Fruit fly (Drosophila melanogaster) whole organism, embryonic: ENCODE results near the gene GramD1B.

Experiments
- Asciz ChIP-seq: fragments of 200-800 bp; sonication (Bioruptor generic); optimal IDR thresholded peaks from 2 replicates; lab custom pipeline; 2017; ENCODE audit warnings: missing biosample characterization, mild to moderate bottlenecking, missing genetic modification characterization, missing genetic modification reagents
- BEAF-32 ChIP-seq: fragments of 200-800 bp; sonication (Bioruptor generic); optimal IDR thresholded peaks from 3 replicates; lab custom pipeline; 2017; ENCODE audit warnings: missing biosample characterization, missing genetic modification characterization, mild to moderate bottlenecking, moderate library complexity, missing genetic modification reagents
- Bdp1 ChIP-seq: fragments of 200-800 bp; sonication (Bioruptor generic); optimal IDR thresholded peaks from 3 replicates; lab custom pipeline; 2016; ENCODE audit warnings: missing biosample characterization, missing genetic modification characterization
- CG1024 ChIP-seq: fragments of 200-800 bp; sonication (Bioruptor generic); IDR thresholded peaks from 2 replicates; pipeline ENCODE4 v1.3.6; 2022; ENCODE audit warnings: missing biosample characterization, missing genetic modification characterization
- CG10267 ChIP-seq: fragments of 200-800 bp; sonication (Bioruptor generic); optimal IDR thresholded peaks from 2 replicates; lab custom pipeline; 2018; ENCODE audit warnings: missing biosample characterization, mild to moderate bottlenecking, missing genetic modification characterization, moderate library complexity
- CG10654 ChIP-seq: fragments of 200-800 bp; sonication (Bioruptor generic); optimal IDR thresholded peaks from 2 replicates; lab custom pipeline; 2016; ENCODE audit warnings: missing biosample characterization, missing genetic modification characterization
- CG11504 ChIP-seq: fragments of 200-800 bp; sonication (Bioruptor generic); optimal IDR thresholded peaks from 3 replicates; lab custom pipeline; 2019; ENCODE audit warnings: missing biosample characterization, mild to moderate bottlenecking, missing genetic modification characterization, moderate library complexity
- CG14050 ChIP-seq: fragments of 200-800 bp; sonication (Bioruptor generic); IDR thresholded peaks from 3 replicates; pipeline ENCODE4 v1.3.6; 2022; ENCODE audit warnings: missing biosample characterization, missing genetic modification characterization
- CG14965 ChIP-seq: fragments of 200-800 bp; sonication (Bioruptor generic); optimal IDR thresholded peaks from 2 replicates; lab custom pipeline; 2016; ENCODE audit warnings: missing biosample characterization, missing genetic modification characterization, borderline replicate concordance
- CG16815 ChIP-seq: fragments of 200-800 bp; sonication (Bioruptor generic); optimal IDR thresholded peaks from 3 replicates; lab custom pipeline; 2017; ENCODE audit warnings: missing biosample characterization, mild to moderate bottlenecking, missing genetic modification characterization
- CG17186 ChIP-seq: fragments of 200-800 bp; sonication (Bioruptor generic); optimal IDR thresholded peaks from 3 replicates; lab custom pipeline; 2017; ENCODE audit warnings: missing biosample characterization, missing genetic modification reagents, missing genetic modification characterization
- CG2120 ChIP-seq: fragments of 200-800 bp; sonication (Bioruptor generic); optimal IDR thresholded peaks from 3 replicates; lab custom pipeline; 2016; ENCODE audit warnings: missing biosample characterization, missing genetic modification characterization
- CG3065 ChIP-seq: fragments of 200-800 bp; sonication (Bioruptor generic); optimal IDR thresholded peaks from 2 replicates; lab custom pipeline; 2016; ENCODE audit warnings: missing biosample characterization, missing genetic modification characterization
- CG6654 ChIP-seq: fragments of 200-800 bp; sonication (Bioruptor generic); optimal IDR thresholded peaks from 2 replicates; lab custom pipeline; 2017; ENCODE audit warnings: missing biosample characterization, mild to moderate bottlenecking, missing genetic modification characterization
- CG7963 ChIP-seq: fragments of 200-800 bp; sonication (Bioruptor generic); IDR thresholded peaks from 3 replicates; pipeline ENCODE4 v1.3.6; 2022; ENCODE audit warnings: missing biosample characterization, missing genetic modification characterization; ENCODE audit not compliant: partially characterized antibody
- CG7987 ChIP-seq: fragments of 200-800 bp; sonication (Bioruptor generic); optimal IDR thresholded peaks from 2 replicates; lab custom pipeline; 2018; ENCODE audit warnings: missing biosample characterization, mild to moderate bottlenecking, missing genetic modification characterization, moderate library complexity
- CG8281 ChIP-seq: fragments of 200-800 bp; sonication (Bioruptor generic); optimal IDR thresholded peaks from 2 replicates; lab custom pipeline; 2018; ENCODE audit warnings: missing biosample characterization, mild to moderate bottlenecking, missing genetic modification characterization, moderate library complexity
- CG8290 ChIP-seq, 3 experiments: fragments of 200-800 bp; sonication (Bioruptor generic); optimal IDR thresholded peaks; 2 replicates each; lab custom pipeline; 2016 to 2019; ENCODE audit warnings: missing biosample characterization in 3 of 3, missing genetic modification characterization in 3 of 3, mild to moderate bottlenecking in 2 of 3, moderate library complexity in 1 of 3
- CG8765 ChIP-seq: fragments of 200-800 bp; sonication (Bioruptor generic); IDR thresholded peaks from 2 replicates; pipeline ENCODE4 v1.3.6; 2022; ENCODE audit warnings: missing biosample characterization, missing genetic modification characterization
- CG9797 ChIP-seq: fragments of 200-800 bp; sonication (Bioruptor generic); optimal IDR thresholded peaks from 3 replicates; lab custom pipeline; 2018; ENCODE audit warnings: missing biosample characterization, mild to moderate bottlenecking, missing genetic modification characterization
- CoRest ChIP-seq: fragments of 200-800 bp; sonication (Bioruptor generic); optimal IDR thresholded peaks from 3 replicates; lab custom pipeline; 2018; ENCODE audit warnings: missing biosample characterization, mild to moderate bottlenecking, missing genetic modification characterization, moderate library complexity
- Dfd ChIP-seq, 2 experiments: fragments of >200 bp; optimal IDR thresholded peaks; 2 replicates each; lab custom pipeline; 2017; ENCODE audit warnings: missing biosample characterization in 2 of 2, missing genetic modification characterization in 2 of 2
- ERR ChIP-seq: fragments of 200-800 bp; sonication (Bioruptor generic); optimal IDR thresholded peaks from 2 replicates; lab custom pipeline; 2016; ENCODE audit warnings: missing biosample characterization, missing genetic modification characterization
- Fer1 ChIP-seq: fragments of 200-800 bp; sonication (Bioruptor generic); optimal IDR thresholded peaks from 2 replicates; lab custom pipeline; 2017; ENCODE audit warnings: missing biosample characterization, mild to moderate bottlenecking, missing genetic modification characterization
- GATAe ChIP-seq: fragments of 200-800 bp; sonication (Bioruptor generic); conservative IDR thresholded peaks from 2 replicates; pipeline ENCODE4 v1.3.6; 2022; ENCODE audit warnings: missing biosample characterization, missing genetic modification characterization
- H15 ChIP-seq: fragments of 200-800 bp; sonication (Bioruptor generic); IDR thresholded peaks from 3 replicates; pipeline ENCODE4 v1.3.6; 2022; ENCODE audit warnings: missing biosample characterization, missing genetic modification characterization
- Hey ChIP-seq: fragments of 200-800 bp; sonication (Bioruptor generic); optimal IDR thresholded peaks from 3 replicates; lab custom pipeline; 2018; ENCODE audit warnings: missing biosample characterization, mild to moderate bottlenecking, missing genetic modification characterization
- HmgD ChIP-seq: fragments of 200-800 bp; sonication (Bioruptor generic); optimal IDR thresholded peaks from 3 replicates; lab custom pipeline; 2016; ENCODE audit warnings: missing biosample characterization, missing genetic modification characterization
- Lim3 ChIP-seq: fragments of 200-800 bp; sonication (Bioruptor generic); IDR thresholded peaks from 2 replicates; pipeline ENCODE4 v1.3.6; 2022; ENCODE audit warnings: missing biosample characterization, missing genetic modification characterization
- NFAT ChIP-seq: fragments of 200-800 bp; sonication (Bioruptor generic); IDR thresholded peaks from 2 replicates; pipeline ENCODE4 v1.3.6; 2022; ENCODE audit warnings: missing biosample characterization, missing genetic modification characterization
- Neu2 ChIP-seq: fragments of 200-800 bp; sonication (Bioruptor generic); optimal IDR thresholded peaks from 3 replicates; lab custom pipeline; 2016; ENCODE audit warnings: missing biosample characterization, missing genetic modification characterization, borderline replicate concordance
- PHDP ChIP-seq: fragments of 200-800 bp; sonication (Bioruptor generic); optimal IDR thresholded peaks from 3 replicates; lab custom pipeline; 2018; ENCODE audit warnings: missing biosample characterization, mild to moderate bottlenecking, missing genetic modification characterization, moderate library complexity
- Ptx1 ChIP-seq: fragments of 200-800 bp; sonication (Bioruptor generic); IDR thresholded peaks from 2 replicates; pipeline ENCODE4 v1.3.6; 2022; ENCODE audit warnings: missing biosample characterization, missing genetic modification characterization
- Scr ChIP-seq: fragments of 200-800 bp; sonication (Bioruptor generic); IDR thresholded peaks from 2 replicates; pipeline ENCODE4 v1.3.6; 2022; ENCODE audit warnings: missing biosample characterization, missing genetic modification characterization; ENCODE audit not compliant: partially characterized antibody
- Sry-β ChIP-seq: fragments of 200-800 bp; sonication (Bioruptor generic); optimal IDR thresholded peaks from 2 replicates; lab custom pipeline; 2018; ENCODE audit warnings: missing biosample characterization, mild to moderate bottlenecking, missing genetic modification characterization, moderate library complexity
- bigmax ChIP-seq: fragments of 200-800 bp; sonication (Bioruptor generic); optimal IDR thresholded peaks from 2 replicates; lab custom pipeline; 2018; ENCODE audit warnings: missing biosample characterization, mild to moderate bottlenecking, missing genetic modification characterization
- chif ChIP-seq, 2 experiments: fragments of 200-800 bp; sonication (Bioruptor generic); optimal IDR thresholded peaks; 3 replicates each; lab custom pipeline; 2016; ENCODE audit warnings: missing biosample characterization in 2 of 2, missing genetic modification characterization in 2 of 2
- croc ChIP-seq: fragments of 200-800 bp; sonication (Bioruptor generic); conservative IDR thresholded peaks from 3 replicates; pipeline ENCODE4 v1.3.6; 2022; ENCODE audit warnings: missing biosample characterization, missing genetic modification characterization
- dpn ChIP-seq, 2 experiments: fragments of 200-800 bp; sonication (Bioruptor generic); optimal IDR thresholded peaks; 3 replicates each; lab custom pipeline; 2016; ENCODE audit warnings: missing biosample characterization in 2 of 2, missing genetic modification characterization in 2 of 2
- exex ChIP-seq: fragments of 200-800 bp; sonication (Bioruptor generic); optimal IDR thresholded peaks from 4 replicates; lab custom pipeline; 2018; ENCODE audit warnings: missing biosample characterization, mild to moderate bottlenecking, missing genetic modification characterization, moderate library complexity
- grn ChIP-seq: fragments of 200-800 bp; sonication (Bioruptor generic); optimal IDR thresholded peaks from 3 replicates; lab custom pipeline; 2017; ENCODE audit warnings: missing biosample characterization, missing genetic modification characterization
- inv ChIP-seq: fragments of 200-800 bp; sonication (Bioruptor generic); IDR thresholded peaks from 2 replicates; pipeline ENCODE4 v1.3.6; 2022; ENCODE audit warnings: missing biosample characterization, missing genetic modification characterization; ENCODE audit not compliant: partially characterized antibody
- org-1 ChIP-seq: fragments of 200-800 bp; sonication (Bioruptor generic); optimal IDR thresholded peaks from 2 replicates; lab custom pipeline; 2017; ENCODE audit warnings: missing biosample characterization, missing genetic modification characterization
- pros ChIP-seq: fragments of 200-800 bp; sonication (Bioruptor generic); optimal IDR thresholded peaks from 3 replicates; lab custom pipeline; 2019; ENCODE audit warnings: missing biosample characterization, mild to moderate bottlenecking, missing genetic modification characterization, moderate library complexity
- row ChIP-seq: fragments of 200-800 bp; sonication (Bioruptor generic); IDR thresholded peaks from 3 replicates; pipeline ENCODE4 v1.3.6; 2022; ENCODE audit warnings: missing biosample characterization, missing genetic modification characterization
- scrt ChIP-seq: fragments of 200-800 bp; sonication (Bioruptor generic); optimal IDR thresholded peaks from 2 replicates; lab custom pipeline; 2018; ENCODE audit warnings: missing biosample characterization, mild to moderate bottlenecking, missing genetic modification characterization, moderate library complexity
- sens-2 ChIP-seq: fragments of 200-800 bp; sonication (Bioruptor generic); IDR thresholded peaks from 2 replicates; pipeline ENCODE4 v1.3.6; 2022; ENCODE audit warnings: missing biosample characterization, missing genetic modification characterization
- tna ChIP-seq: fragments of 200-800 bp; sonication (Bioruptor generic); IDR thresholded peaks from 2 replicates; pipeline ENCODE4 v1.3.6; 2022; ENCODE audit warnings: missing biosample characterization, missing genetic modification characterization; ENCODE audit not compliant: partially characterized antibody

GramD1B gene

dm6 chr2L:3354642-3355380 is 18.4 kb downstream of the GramD1B start, which contains the start of gene E23 (continued):
- TF ChIP-seq BEAF-32 (GFP tag; lab: Kevin White, UChicago) (peak; percentile 17), croc (peak; percentile 99), bigmax (peak; percentile 48), CG9797 (GFP tag; lab: Kevin White, UChicago) (peak; percentile 56), Bdp1 (GFP tag; lab: Kevin White, UChicago) (peak; percentile 90), org-1 (GFP tag; lab: Kevin White, UChicago) (peak; percentile 99), pros (GFP tag; lab: Kevin White, UChicago) (peak; percentile 80), CG8290 (GFP tag; optimal IDR thresholded peaks at IDR 0.05; lab: Kevin White, UChicago) (peak; percentile 97), CG8290 (tag; optimal IDR thresholded peaks at IDR 0.05; lab: Kevin White, UChicago) (peak; percentile 93 to 94), CG7963 (GFP tag; lab: Robert Waterston, UW) (0 out of 3 replicates have a peak, but pooled peaks have one; percentile 36), Neu2 (GFP tag; lab: Kevin White, UChicago) (peak; percentile 22), CG7987 (GFP tag; lab: Kevin White, UChicago) (peak; percentile 97), CG3065 (peak; percentile 96), Ptx1 (GFP tag; lab: Robert Waterston, UW) (peak; percentile 99), Sry-β (GFP tag; lab: Kevin White, UChicago) (peak; percentile 75), PHDP (peak; percentile 99), inv (GFP tag; lab: Robert Waterston, UW) (no peak), row (GFP tag; lab: Robert Waterston, UW) (peak; percentile 99), CG11504 (tag; lab: Kevin White, UChicago) (peak; percentile 98), NFAT (peak; percentile 97), CG10267 (tag; lab: Kevin White, UChicago) (peak; percentile 97), sens-2 (GFP tag; lab: Robert Waterston, UW) (peak; percentile 94), Fer1 (peak; percentile 99), CG16815 (peak; percentile 98), Lim3 (GFP tag; lab: Robert Waterston, UW) (peak; percentile 95), grn (GFP tag; lab: Kevin White, UChicago) (peak; percentile 75), CG2120 (peak; percentile 98), Scr (GFP tag; lab: Robert Waterston, UW) (no peak), Asciz (GFP tag; lab: Kevin White, UChicago) (peak; percentile 99), HmgD (GFP tag; lab: Kevin White, UChicago) (peak; percentile 89), CG14965 (GFP tag; lab: Kevin White, UChicago) (peak; percentile 20), GATAe (peak; percentile 94), CG8281 (tag; lab: Kevin White, UChicago) (peak; percentile 92), CG14050 (GFP tag; lab: Robert Waterston, UW) (peak; percentile 97), H15 (GFP tag; lab: Robert Waterston, UW) (peak; percentile 98), CoRest (tag; lab: Kevin White, UChicago) (peak; percentile 100), Hey (peak; percentile 88), ERR (GFP tag; lab: Kevin White, UChicago) (peak; percentile 89), CG1024 (GFP tag; lab: Robert Waterston, UW) (peak; percentile 93), Dfd (GFP tag; optimal IDR thresholded peaks at IDR 0.05; lab: Kevin White, UChicago) (no peak), exex (tag; lab: Kevin White, UChicago) (peak; percentile 88), chif (GFP tag; optimal IDR thresholded peaks at IDR 0.05; lab: Kevin White, UChicago) (peak; percentile 96 to 97), CG17186 (GFP tag; lab: Kevin White, UChicago) (peak; percentile 82), dpn (GFP tag; optimal IDR thresholded peaks at IDR 0.05; lab: Kevin White, UChicago) (peak; percentile 96 to 99), scrt (GFP tag; lab: Kevin White, UChicago) (peak; percentile 96), CG6654 (GFP tag; lab: Kevin White, UChicago) (peak; percentile 92), CG8765 (GFP tag; lab: Robert Waterston, UW) (peak; percentile 89), CG10654 (GFP tag; lab: Kevin White, UChicago) (peak; percentile 98), tna (GFP tag; lab: Robert Waterston, UW) (peak; percentile 60; the same call in 1 of the 2 replicates)
